Fruit fly (Drosophila melanogaster) whole organism, prepupa: Measurements from ENCODE around the gene Mlc1.
A peak's percentile ranks its signal among the peaks of the same experiment; 100 is the strongest.

Experiments used
- Blimp-1 ChIP-seq: fragments of 200-800 bp; sonication (Bioruptor generic); optimal IDR thresholded peaks from 3 replicates; lab custom pipeline; 2017; ENCODE audit warnings: missing biosample characterization, missing genetic modification characterization, mild to moderate bottlenecking, moderate library complexity, missing genetic modification reagents
- CG10631 ChIP-seq: fragments of 200-800 bp; sonication (Bioruptor generic); optimal IDR thresholded peaks from 2 replicates; lab custom pipeline; 2016; ENCODE audit warnings: missing biosample characterization, missing genetic modification characterization
- CG11294 ChIP-seq: fragments of 200-800 bp; sonication (Bioruptor generic); IDR thresholded peaks from 2 replicates; pipeline ENCODE4 v1.3.6; 2022; ENCODE audit warnings: missing biosample characterization, missing genetic modification characterization
- CG16779 ChIP-seq: fragments of 200-800 bp; sonication (Bioruptor generic); optimal IDR thresholded peaks from 3 replicates; lab custom pipeline; 2017; ENCODE audit warnings: missing biosample characterization, mild to moderate bottlenecking, missing genetic modification characterization
- CG3032 ChIP-seq: fragments of 200-800 bp; optimal IDR thresholded peaks from 2 replicates; lab custom pipeline; 2019; ENCODE audit warnings: missing biosample characterization, mild to moderate bottlenecking, missing genetic modification characterization, moderate library complexity
- CG32006 ChIP-seq: fragments of 200-800 bp; sonication (Bioruptor generic); optimal IDR thresholded peaks from 3 replicates; lab custom pipeline; 2017; ENCODE audit warnings: missing biosample characterization, mild to moderate bottlenecking, missing genetic modification characterization
- CG3919 ChIP-seq: fragments of 200-800 bp; sonication (Bioruptor generic); optimal IDR thresholded peaks from 3 replicates; lab custom pipeline; 2016; ENCODE audit warnings: missing biosample characterization, missing genetic modification characterization
- CG6163 ChIP-seq: fragments of 200-800 bp; sonication (Bioruptor generic); IDR thresholded peaks from 3 replicates; pipeline ENCODE4 v1.3.6; 2022; ENCODE audit warnings: missing biosample characterization, missing genetic modification characterization
- CG7368 ChIP-seq: fragments of 200-800 bp; sonication (Bioruptor generic); optimal IDR thresholded peaks from 3 replicates; lab custom pipeline; 2016; ENCODE audit warnings: missing biosample characterization, missing genetic modification characterization
- CG8119 ChIP-seq: fragments of 200-800 bp; sonication (Bioruptor generic); IDR thresholded peaks from 3 replicates; pipeline ENCODE4 v1.3.6; 2022; ENCODE audit warnings: missing biosample characterization, missing genetic modification characterization
- CG8319 ChIP-seq: fragments of 200-800 bp; sonication (Bioruptor generic); optimal IDR thresholded peaks from 3 replicates; lab custom pipeline; 2016; ENCODE audit warnings: missing biosample characterization, missing genetic modification characterization
- CG8632 ChIP-seq: fragments of 200-800 bp; sonication (Bioruptor generic); optimal IDR thresholded peaks from 3 replicates; lab custom pipeline; 2016; ENCODE audit warnings: missing biosample characterization, missing genetic modification characterization
- Eip75B ChIP-seq: fragments of 200-800 bp; sonication (Bioruptor generic); optimal IDR thresholded peaks from 3 replicates; lab custom pipeline; 2016; ENCODE audit warnings: missing biosample characterization, missing genetic modification characterization
- Ets21C ChIP-seq: fragments of 200-800 bp; sonication (Bioruptor generic); optimal IDR thresholded peaks from 3 replicates; lab custom pipeline; 2016; ENCODE audit warnings: missing biosample characterization, missing genetic modification characterization
- Ets96B ChIP-seq: fragments of 200-800 bp; optimal IDR thresholded peaks from 2 replicates; lab custom pipeline; 2019; ENCODE audit warnings: missing biosample characterization, mild to moderate bottlenecking, missing genetic modification characterization, moderate library complexity
- Gug ChIP-seq: fragments of 200-800 bp; sonication (Bioruptor generic); IDR thresholded peaks from 2 replicates; pipeline ENCODE4 v1.3.6; 2022; ENCODE audit warnings: missing biosample characterization, missing genetic modification characterization
- Hr39 ChIP-seq: fragments of 200-800 bp; sonication (Bioruptor generic); optimal IDR thresholded peaks from 2 replicates; lab custom pipeline; 2016; ENCODE audit warnings: missing biosample characterization, missing genetic modification characterization
- Lpt ChIP-seq: fragments of 200-800 bp; sonication (Bioruptor generic); optimal IDR thresholded peaks from 3 replicates; lab custom pipeline; 2016; ENCODE audit warnings: missing biosample characterization, missing genetic modification characterization
- Met ChIP-seq: fragments of 200-800 bp; sonication (Bioruptor generic); optimal IDR thresholded peaks from 3 replicates; lab custom pipeline; 2016; ENCODE audit warnings: missing biosample characterization, missing genetic modification characterization
- OdsH ChIP-seq: fragments of 200-800 bp; sonication (Bioruptor generic); optimal IDR thresholded peaks from 3 replicates; lab custom pipeline; 2016; ENCODE audit warnings: missing biosample characterization, missing genetic modification characterization
- Sox15 ChIP-seq: fragments of 200-800 bp; sonication (Bioruptor generic); optimal IDR thresholded peaks from 3 replicates; lab custom pipeline; 2016; ENCODE audit warnings: missing biosample characterization, missing genetic modification characterization
- acj6 ChIP-seq: fragments of 200-800 bp; sonication (Bioruptor generic); optimal IDR thresholded peaks from 3 replicates; lab custom pipeline; 2016; ENCODE audit warnings: missing biosample characterization, missing genetic modification characterization
- cyc ChIP-seq: fragments of 200-800 bp; sonication (Bioruptor generic); optimal IDR thresholded peaks from 3 replicates; lab custom pipeline; 2016; ENCODE audit warnings: missing biosample characterization, missing genetic modification characterization
- dac ChIP-seq: fragments of 200-800 bp; sonication (Bioruptor generic); optimal IDR thresholded peaks from 2 replicates; lab custom pipeline; 2017; ENCODE audit warnings: missing biosample characterization, mild to moderate bottlenecking, missing genetic modification characterization
- dsx ChIP-seq: fragments of 200-800 bp; optimal IDR thresholded peaks from 3 replicates; lab custom pipeline; 2019; ENCODE audit warnings: missing biosample characterization, mild to moderate bottlenecking, missing genetic modification characterization, moderate library complexity; ENCODE audit not compliant: poor library complexity, severe bottlenecking
- eg ChIP-seq: fragments of 200-800 bp; sonication (Bioruptor generic); IDR thresholded peaks from 3 replicates; pipeline ENCODE4 v1.3.6; 2022; ENCODE audit warnings: missing biosample characterization, missing genetic modification characterization
- fd85E ChIP-seq: fragments of 200-800 bp; sonication (Bioruptor generic); optimal IDR thresholded peaks from 3 replicates; lab custom pipeline; 2016; ENCODE audit warnings: missing biosample characterization, missing genetic modification characterization
- net ChIP-seq: fragments of 200-800 bp; sonication (Bioruptor generic); optimal IDR thresholded peaks from 3 replicates; lab custom pipeline; 2016; ENCODE audit warnings: missing biosample characterization, missing genetic modification characterization
- salr ChIP-seq, 2 experiments: fragments of 200-800 bp; sonication (Bioruptor generic); optimal IDR thresholded peaks; 3 replicates each; lab custom pipeline; 2016 to 2018; ENCODE audit warnings: missing biosample characterization in 2 of 2, missing genetic modification characterization in 2 of 2, mild to moderate bottlenecking in 1 of 2
- spab ChIP-seq: fragments of 200-800 bp; sonication (Bioruptor generic); optimal IDR thresholded peaks from 2 replicates; lab custom pipeline; 2017; ENCODE audit warnings: missing biosample characterization, mild to moderate bottlenecking, missing genetic modification characterization, missing genetic modification reagents
- topi ChIP-seq: fragments of 200-800 bp; sonication (Bioruptor generic); optimal IDR thresholded peaks from 3 replicates; lab custom pipeline; 2016; ENCODE audit warnings: missing biosample characterization, missing genetic modification characterization
- vri ChIP-seq: fragments of 200-800 bp; sonication (Bioruptor generic); optimal IDR thresholded peaks from 3 replicates; lab custom pipeline; 2016; ENCODE audit warnings: missing biosample characterization, mild to moderate bottlenecking, missing genetic modification characterization

Gene Mlc1

DNA sequence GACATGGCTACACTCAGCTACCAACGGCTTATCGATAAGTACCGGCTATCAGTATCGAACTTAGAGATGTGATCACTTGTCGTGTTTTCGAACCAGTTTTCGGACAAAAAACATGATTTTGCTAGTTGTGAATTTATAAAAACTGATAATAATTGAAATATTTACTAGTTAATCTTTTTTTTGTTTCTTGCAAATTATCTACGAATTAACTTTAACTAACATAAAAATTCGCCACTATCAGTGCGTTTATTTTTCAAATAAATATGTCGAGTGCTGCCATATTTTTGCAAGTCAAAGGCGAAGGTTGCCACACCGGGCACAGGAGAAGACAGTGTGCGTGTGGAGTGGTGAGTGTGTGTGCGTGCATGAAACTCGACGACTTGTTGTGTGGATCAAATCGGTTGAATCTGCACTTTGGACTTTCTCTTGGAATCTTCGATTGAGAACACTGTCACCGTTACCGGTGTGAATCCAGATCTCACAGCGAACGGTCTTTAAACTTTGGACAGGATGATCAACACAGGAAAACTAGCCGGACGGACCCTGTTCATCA lies 17.3 kb upstream of the Mlc1 start, which contains the start of gene Hsdl2 (continued):
- TF ChIP-seq Sox15 (GFP tag; lab: Kevin White, UChicago) (no peak), fd85E (GFP tag; lab: Kevin White, UChicago) (peak; percentile 72), CG7368 (GFP tag; lab: Kevin White, UChicago) (peak; percentile 79), Blimp-1 (GFP tag; lab: Kevin White, UChicago) (peak; percentile 69), CG16779 (peak; percentile 92), CG8632 (GFP tag; lab: Kevin White, UChicago) (no peak), eg (GFP tag; lab: Robert Waterston, UW) (peak; percentile 78), spab (GFP tag; lab: Kevin White, UChicago) (peak; percentile 86), dac (peak; percentile 41), acj6 (GFP tag; lab: Kevin White, UChicago) (peak; percentile 29), Lpt (GFP tag; lab: Kevin White, UChicago) (peak; percentile 79), CG10631 (GFP tag; lab: Kevin White, UChicago) (no peak), topi (GFP tag; lab: Kevin White, UChicago) (peak; percentile 64), CG11294 (no peak), CG3032 (tag; lab: Kevin White, UChicago) (no peak), net (GFP tag; lab: Kevin White, UChicago) (peak; percentile 81)

DNA sequence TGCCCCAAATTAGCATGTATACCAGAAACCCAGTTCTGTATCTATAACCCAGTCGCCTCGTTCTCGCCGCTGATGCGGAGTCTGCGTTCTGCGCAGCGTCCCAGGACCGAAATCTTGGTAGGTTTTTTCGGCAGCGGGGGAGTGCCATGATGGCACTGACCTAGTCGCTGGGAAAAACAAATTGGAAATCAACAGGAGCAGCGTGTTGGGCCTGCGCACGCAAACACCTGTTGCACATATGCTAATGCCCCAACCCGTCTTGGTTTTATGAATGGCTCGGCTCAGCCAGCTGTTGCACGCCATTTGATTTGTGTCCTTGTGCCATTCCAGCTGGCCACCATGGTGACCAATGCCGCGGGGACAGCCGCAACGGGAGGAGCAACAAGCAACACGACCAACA lies 2.9 kb upstream of the Mlc1 start:
- TF ChIP-seq Ets96B (tag; lab: Kevin White, UChicago) = no peak
- TF ChIP-seq Eip75B (GFP tag; lab: Kevin White, UChicago) = no peak
- no peak for TF ChIP-seq dsx (GFP tag; lab: Kevin White, UChicago)
- TF ChIP-seq Gug = no peak
- no peak for TF ChIP-seq CG11294
- TF ChIP-seq Hr39 (GFP tag; lab: Kevin White, UChicago) = no peak
- TF ChIP-seq, all 60 proteins: peak for 0

DNA sequence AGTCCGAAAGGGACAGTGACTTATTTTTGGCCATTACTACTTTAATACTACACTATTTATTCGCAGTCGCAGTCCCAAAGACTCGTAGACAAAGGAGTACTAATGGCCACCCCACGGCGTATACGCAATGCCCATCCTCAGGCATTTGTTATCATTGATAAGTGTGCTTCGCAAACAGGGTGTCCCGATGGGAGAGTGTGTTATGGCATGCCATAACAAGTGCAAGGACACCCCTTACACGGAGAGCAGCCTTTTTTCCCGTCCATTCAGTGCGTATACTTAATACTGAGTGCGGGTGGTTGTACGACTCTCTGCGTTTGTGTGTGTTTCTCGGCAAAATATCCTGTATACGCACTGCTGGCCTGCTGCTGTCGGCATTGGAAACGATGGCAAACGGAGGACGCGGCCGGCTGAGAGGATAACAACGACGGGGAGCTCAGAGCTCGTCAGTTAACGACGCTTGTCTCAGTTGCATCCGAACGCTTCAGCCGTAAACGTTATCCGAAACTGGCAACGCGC lies 2.1 kb upstream of the Mlc1 start, which contains the start of gene unc80:
unc80 (plus strand) TSS at position 469 of the 519 bp plus-strand sequence.
- TF ChIP-seq Met (no peak), CG3919 (GFP tag; lab: Kevin White, UChicago) (no peak), OdsH (no peak), Ets96B (tag; lab: Kevin White, UChicago) (no peak), cyc (GFP tag; lab: Kevin White, UChicago) (no peak), acj6 (GFP tag; lab: Kevin White, UChicago) (no peak)

- no peak for TF ChIP-seq CG8319 (GFP tag; lab: Kevin White, UChicago)
- no peak for TF ChIP-seq CG6163 (GFP tag; lab: Robert Waterston, UW)
- no peak for TF ChIP-seq eg (GFP tag; lab: Robert Waterston, UW)
- TF ChIP-seq vri (GFP tag; lab: Kevin White, UChicago) = no peak
- no peak for TF ChIP-seq Ets21C
- TF ChIP-seq CG8119 (GFP tag; lab: Robert Waterston, UW) = no peak
- no peak for TF ChIP-seq OdsH
- TF ChIP-seq CG32006 = no peak
- TF ChIP-seq CG16779 = no peak
- no peak for TF ChIP-seq CG7368 (GFP tag; lab: Kevin White, UChicago)
- no peak for TF ChIP-seq salr (GFP tag; optimal IDR thresholded peaks at IDR 0.05; lab: Kevin White, UChicago)
Measured at dm6 chr3R:27661389-27661788, 1.4 kb upstream of the Mlc1 start.
